Worm (Caenorhabditis elegans): Measurements from ENCODE around the gene C49C8.3.

C49C8.3 gene

DNA sequence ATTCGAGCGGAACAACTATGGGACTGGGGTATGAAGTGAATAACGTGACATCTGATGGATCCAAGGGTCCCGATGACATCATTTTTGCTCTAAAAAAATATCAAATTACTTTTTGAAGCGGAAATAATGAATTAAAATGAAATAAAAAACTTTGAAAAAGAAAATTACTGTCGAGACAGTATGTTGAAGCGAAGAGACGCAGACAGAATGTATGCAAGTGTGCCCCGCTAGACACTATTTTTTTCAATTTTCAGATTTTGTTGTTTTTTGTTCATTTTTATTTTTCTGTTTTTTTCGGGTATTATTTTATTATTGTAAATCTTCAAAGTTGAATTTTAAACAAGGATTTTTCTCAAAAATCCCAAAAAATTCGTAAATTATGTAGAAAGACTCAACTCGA, 25.8 kb upstream of the C49C8.3 start, which contains the start of gene F42A9.8 (continued):
- TF ChIP-seq hlh-4 (tag; optimal IDR thresholded peaks at IDR 0.05) (no peak), mep-1 (tag; optimal IDR thresholded peaks at IDR 0.05) (peak; percentile 21), alr-1 (tag; optimal IDR thresholded peaks at IDR 0.05; ENCODE audit: borderline replicate concordance) (no peak), snpc-4 (tag; optimal IDR thresholded peaks at IDR 0.05) (no peak), dpl-1 (GFP tag; optimal IDR thresholded peaks at IDR 0.05) (peak in 1 of 3 experiments; percentile 30), sptf-1 (tag; optimal IDR thresholded peaks at IDR 0.05) (no peak), vab-15 (tag; optimal IDR thresholded peaks at IDR 0.05) (no peak), rnt-1 (tag; optimal IDR thresholded peaks at IDR 0.05) (no peak), nhr-71 (tag; optimal IDR thresholded peaks at IDR 0.05) (peak; percentile 31), fkh-4 (tag; optimal IDR thresholded peaks at IDR 0.05; ENCODE audit: borderline replicate concordance) (no peak), lin-35 (GFP tag; optimal IDR thresholded peaks at IDR 0.05) (peak in 1 of 2 experiments; percentile 42), skn-1 (tag; optimal IDR thresholded peaks at IDR 0.05) (no peak), nhr-28 (tag; optimal IDR thresholded peaks at IDR 0.05) (no peak), grh-1 (GFP tag; IDR thresholded peaks at IDR 0.05) (no peak), efl-1 (optimal IDR thresholded peaks at IDR 0.05) (peak; percentile 25 to 26), efl-1 (GFP tag; optimal IDR thresholded peaks at IDR 0.05 in 1 of 2) (peak; percentile 39 to 85), tlp-1 (tag; optimal IDR thresholded peaks at IDR 0.05) (no peak), ceh-82 (tag; optimal IDR thresholded peaks at IDR 0.05) (peak in 1 of 3 experiments; percentile 11), lin-14 (GFP tag; optimal IDR thresholded peaks at IDR 0.05) (peak; percentile 42), xbp-1 (tag; optimal IDR thresholded peaks at IDR 0.05) (no peak)

DNA sequence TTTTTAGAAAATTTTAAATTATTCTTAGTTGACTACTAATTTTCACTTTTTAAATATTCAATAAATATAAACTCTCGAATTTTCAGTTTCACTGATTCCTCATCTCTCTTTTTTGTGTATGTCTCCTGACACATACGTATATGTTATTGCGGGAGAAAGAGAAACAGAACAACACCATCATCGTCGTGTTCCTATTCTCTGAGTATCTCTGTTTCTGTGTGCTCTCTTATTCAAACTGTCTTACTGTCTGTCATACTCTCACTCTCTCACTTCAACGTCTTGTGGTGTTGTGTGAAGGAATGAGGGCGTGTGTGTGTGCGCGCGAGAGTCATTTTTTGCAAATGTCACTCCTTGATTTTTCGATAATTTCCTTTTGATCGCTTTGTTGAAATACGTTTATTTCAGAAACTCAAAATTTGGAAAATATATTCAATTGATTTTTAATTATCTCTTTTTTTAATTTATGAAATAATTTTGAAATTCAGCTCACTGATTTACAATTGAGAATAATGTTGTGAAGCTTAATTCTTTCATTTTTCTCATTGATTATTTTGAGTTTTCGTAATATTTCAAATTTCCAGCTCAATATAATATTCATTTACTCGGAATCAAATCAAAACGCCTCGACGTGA, 24.3 kb upstream of the C49C8.3 start, which contains the start of gene lin-49:
Gene lin-49 (plus strand): TSS at position 582 of the 632 bp plus-strand sequence.
- TF ChIP-seq xbp-1 (tag; optimal IDR thresholded peaks at IDR 0.05) (peak; percentile 46), egl-27 (tag; optimal IDR thresholded peaks at IDR 0.05) (no peak), nhr-47 (tag; optimal IDR thresholded peaks at IDR 0.05) (peak; percentile 64), lin-13 (GFP tag; optimal IDR thresholded peaks at IDR 0.05) (peak; percentile 43), alr-1 (tag; optimal IDR thresholded peaks at IDR 0.05; ENCODE audit: borderline replicate concordance) (no peak), blmp-1 (tag; optimal IDR thresholded peaks at IDR 0.05) (peak; percentile 86), unc-30 (tag; optimal IDR thresholded peaks at IDR 0.05) (no peak), efl-1 (optimal IDR thresholded peaks at IDR 0.05) (peak; percentile 66 to 74), efl-1 (GFP tag; optimal IDR thresholded peaks at IDR 0.05 in 1 of 2) (peak; percentile 53 to 90), mep-1 (tag; optimal IDR thresholded peaks at IDR 0.05) (peak; percentile 90), egl-13 (tag; optimal IDR thresholded peaks at IDR 0.05) (peak; percentile 17), swsn-7 (tag; optimal IDR thresholded peaks at IDR 0.05) (peak; percentile 58), jun-1 (tag; optimal IDR thresholded peaks at IDR 0.05) (peak; percentile 9), pax-3 (tag; optimal IDR thresholded peaks at IDR 0.05) (no peak), ets-5 (GFP tag; IDR thresholded peaks at IDR 0.05) (no peak), C16A3.4 (tag; optimal IDR thresholded peaks at IDR 0.05) (peak; percentile 60), snu-23 (GFP tag; optimal IDR thresholded peaks at IDR 0.05) (peak; percentile 80), lin-15B (tag; optimal IDR thresholded peaks at IDR 0.05) (no peak), fos-1 (tag; optimal IDR thresholded peaks at IDR 0.05) (peak; percentile 57), nhr-90 (tag; optimal IDR thresholded peaks at IDR 0.05; ENCODE audit: poor library complexity) (peak; percentile 33), skn-1 (tag; optimal IDR thresholded peaks at IDR 0.05) (no peak), nhr-85 (tag) (peak; percentile 87), nhr-71 (tag; optimal IDR thresholded peaks at IDR 0.05) (peak; percentile 76), lsy-2 (tag; optimal IDR thresholded peaks at IDR 0.05) (peak; percentile 32 to 75), C04F5.9 (tag; optimal IDR thresholded peaks at IDR 0.05) (no peak), ceh-82 (tag; optimal IDR thresholded peaks at IDR 0.05) (peak in 2 of 3 experiments; percentile 31 to 63), dpl-1 (GFP tag; optimal IDR thresholded peaks at IDR 0.05) (peak; percentile 31 to 48 (median 44)), mab-9 (GFP tag; IDR thresholded peaks at IDR 0.05) (no peak), nhr-20 (tag; optimal IDR thresholded peaks at IDR 0.05) (peak; percentile 61), zag-1 (tag; optimal IDR thresholded peaks at IDR 0.05) (no peak), lir-3 (tag; optimal IDR thresholded peaks at IDR 0.05; ENCODE audit: poor library complexity) (peak; percentile 49), dsc-1 (tag; optimal IDR thresholded peaks at IDR 0.05) (peak; percentile 1), hlh-4 (tag; optimal IDR thresholded peaks at IDR 0.05) (no peak), fkh-8 (tag; optimal IDR thresholded peaks at IDR 0.05) (peak; percentile 70), rnt-1 (tag; optimal IDR thresholded peaks at IDR 0.05) (peak; percentile 65), irx-1 (tag; optimal IDR thresholded peaks at IDR 0.05) (peak; percentile 1), mdl-1 (tag; optimal IDR thresholded peaks at IDR 0.05) (peak in 1 of 2 experiments; percentile 57), aha-1 (tag; optimal IDR thresholded peaks at IDR 0.05) (no peak), lin-14 (GFP tag; optimal IDR thresholded peaks at IDR 0.05) (peak; percentile 95), ama-1 (optimal IDR thresholded peaks at IDR 0.05) (no peak), aly-2 (tag; optimal IDR thresholded peaks at IDR 0.05) (peak; percentile 28), lin-35 (GFP tag; optimal IDR thresholded peaks at IDR 0.05) (peak; percentile 64 to 79)
